Fruit fly (Drosophila melanogaster) whole organism, embryonic: ENCODE results near the gene CG8289.

ENCODE experiments used
- Atf3 ChIP-seq: fragments of 200-800 bp; sonication (Bioruptor generic); optimal IDR thresholded peaks from 3 replicates; lab custom pipeline; 2016; ENCODE audit warnings: missing biosample characterization, missing genetic modification characterization
- BtbVII ChIP-seq: fragments of 200-800 bp; sonication (Bioruptor generic); optimal IDR thresholded peaks from 3 replicates; lab custom pipeline; 2017; ENCODE audit warnings: missing biosample characterization, mild to moderate bottlenecking, missing genetic modification characterization
- CG10462 ChIP-seq: fragments of 200-800 bp; sonication (Bioruptor generic); optimal IDR thresholded peaks from 2 replicates; lab custom pipeline; 2016; ENCODE audit warnings: missing biosample characterization, missing genetic modification characterization
- CG1233 ChIP-seq: fragments of 200-800 bp; sonication (Bioruptor generic); optimal IDR thresholded peaks from 4 replicates; lab custom pipeline; 2018; ENCODE audit warnings: missing biosample characterization, mild to moderate bottlenecking, missing genetic modification characterization
- CG15011 ChIP-seq: fragments of 200-800 bp; sonication (Bioruptor generic); optimal IDR thresholded peaks from 3 replicates; lab custom pipeline; 2018; ENCODE audit warnings: missing biosample characterization, mild to moderate bottlenecking, missing genetic modification characterization
- CG15073 ChIP-seq: fragments of 200-800 bp; sonication (Bioruptor generic); optimal IDR thresholded peaks from 2 replicates; lab custom pipeline; 2016; ENCODE audit warnings: missing biosample characterization, missing genetic modification characterization
- CG15601 ChIP-seq: fragments of 200-800 bp; sonication (Bioruptor generic); optimal IDR thresholded peaks from 3 replicates; lab custom pipeline; 2019; ENCODE audit warnings: missing biosample characterization, mild to moderate bottlenecking, missing genetic modification characterization, moderate library complexity
- CG17361 ChIP-seq: fragments of 200-800 bp; sonication (Bioruptor generic); IDR thresholded peaks from 3 replicates; pipeline ENCODE4 v1.3.6; 2022; ENCODE audit warnings: missing biosample characterization, missing genetic modification characterization
- CG17829 ChIP-seq: fragments of 200-800 bp; optimal IDR thresholded peaks from 2 replicates; lab custom pipeline; 2019; ENCODE audit warnings: missing biosample characterization, mild to moderate bottlenecking, missing genetic modification characterization, moderate library complexity
- CG2889 ChIP-seq: fragments of 200-800 bp; sonication (Bioruptor generic); IDR thresholded peaks from 3 replicates; pipeline ENCODE4 v1.3.6; 2022; ENCODE audit warnings: missing biosample characterization, missing genetic modification characterization
- CG3847 ChIP-seq: fragments of 200-800 bp; sonication (Bioruptor generic); IDR thresholded peaks from 2 replicates; pipeline ENCODE4 v1.3.6; 2022; ENCODE audit warnings: missing biosample characterization, missing genetic modification characterization
- CG4404 ChIP-seq: fragments of 200-800 bp; sonication (Bioruptor generic); IDR thresholded peaks from 2 replicates; pipeline ENCODE4 v1.3.6; 2022; ENCODE audit warnings: missing biosample characterization, missing genetic modification characterization
- CG4617 ChIP-seq: fragments of 200-800 bp; sonication (Bioruptor generic); optimal IDR thresholded peaks from 3 replicates; lab custom pipeline; 2016; ENCODE audit warnings: missing biosample characterization, missing genetic modification characterization, borderline replicate concordance
- CG4730 ChIP-seq: fragments of 200-800 bp; sonication (Bioruptor generic); IDR thresholded peaks from 2 replicates; pipeline ENCODE4 v1.3.6; 2022; ENCODE audit warnings: missing biosample characterization, missing genetic modification characterization
- CG4820 ChIP-seq: fragments of 200-800 bp; sonication (Bioruptor generic); optimal IDR thresholded peaks from 3 replicates; lab custom pipeline; 2016; ENCODE audit warnings: missing biosample characterization, missing genetic modification characterization
- CG6683 ChIP-seq: fragments of 200-800 bp; sonication (Bioruptor generic); optimal IDR thresholded peaks from 2 replicates; lab custom pipeline; 2017; ENCODE audit warnings: missing biosample characterization, mild to moderate bottlenecking, missing genetic modification characterization, missing genetic modification reagents
- CG7372 ChIP-seq: fragments of 200-800 bp; sonication (Bioruptor generic); IDR thresholded peaks from 2 replicates; pipeline ENCODE4 v1.3.6; 2022; ENCODE audit warnings: missing biosample characterization, missing genetic modification characterization
- CG8359 ChIP-seq: fragments of 200-800 bp; sonication (Bioruptor generic); optimal IDR thresholded peaks from 2 replicates; lab custom pipeline; 2017; ENCODE audit warnings: missing biosample characterization, mild to moderate bottlenecking, missing genetic modification characterization, borderline replicate concordance
- E2f2 ChIP-seq: fragments of 200-800 bp; sonication (Bioruptor generic); IDR thresholded peaks from 2 replicates; pipeline ENCODE4 v1.3.6; 2022; ENCODE audit warnings: missing biosample characterization, missing genetic modification characterization
- Fer3 ChIP-seq: fragments of 200-800 bp; sonication (Bioruptor generic); optimal IDR thresholded peaks from 2 replicates; lab custom pipeline; 2018; ENCODE audit warnings: missing biosample characterization, mild to moderate bottlenecking, missing genetic modification characterization, moderate library complexity
- HLH3B ChIP-seq: fragments of 200-800 bp; sonication (Bioruptor generic); IDR thresholded peaks from 2 replicates; pipeline ENCODE4 v1.3.6; 2022; ENCODE audit warnings: missing biosample characterization, missing genetic modification characterization
- HLHmδ ChIP-seq: fragments of 200-800 bp; sonication (Bioruptor generic); optimal IDR thresholded peaks from 2 replicates; lab custom pipeline; 2018; ENCODE audit warnings: missing biosample characterization, mild to moderate bottlenecking, missing genetic modification characterization, moderate library complexity
- Hr78 ChIP-seq, 2 experiments: fragments of 200-800 bp in 1 of 2; fragments of >200 bp in 1 of 2; sonication (Bioruptor generic) in 1 of 2; optimal IDR thresholded peaks; 2 replicates each; lab custom pipeline; 2017 to 2019; ENCODE audit warnings: missing biosample characterization in 2 of 2, missing genetic modification characterization in 2 of 2, mild to moderate bottlenecking in 1 of 2, moderate library complexity in 1 of 2
- MTF-1 ChIP-seq: fragments of 200-800 bp; sonication (Bioruptor generic); optimal IDR thresholded peaks from 2 replicates; lab custom pipeline; 2018; ENCODE audit warnings: missing biosample characterization, mild to moderate bottlenecking, missing genetic modification characterization, borderline replicate concordance
- Max ChIP-seq: fragments of 200-800 bp; sonication (Bioruptor generic); optimal IDR thresholded peaks from 2 replicates; lab custom pipeline; 2016; ENCODE audit warnings: missing biosample characterization, mild to moderate bottlenecking, missing genetic modification characterization
- NC2β ChIP-seq: fragments of 200-800 bp; sonication (Bioruptor generic); optimal IDR thresholded peaks from 2 replicates; lab custom pipeline; 2016; ENCODE audit warnings: missing biosample characterization, missing genetic modification characterization
- Nf-YC ChIP-seq: fragments of 200-800 bp; optimal IDR thresholded peaks from 3 replicates; lab custom pipeline; 2019; ENCODE audit warnings: missing biosample characterization, mild to moderate bottlenecking, missing genetic modification characterization, moderate library complexity
- Poxn ChIP-seq: fragments of 200-800 bp; sonication (Bioruptor generic); IDR thresholded peaks from 2 replicates; pipeline ENCODE4 v1.3.6; 2022; ENCODE audit warnings: missing biosample characterization, missing genetic modification characterization
- Ptx1 ChIP-seq: fragments of 200-800 bp; sonication (Bioruptor generic); IDR thresholded peaks from 2 replicates; pipeline ENCODE4 v1.3.6; 2022; ENCODE audit warnings: missing biosample characterization, missing genetic modification characterization
- Scr ChIP-seq: fragments of 200-800 bp; sonication (Bioruptor generic); IDR thresholded peaks from 2 replicates; pipeline ENCODE4 v1.3.6; 2022; ENCODE audit warnings: missing biosample characterization, missing genetic modification characterization; ENCODE audit not compliant: partially characterized antibody
- Sox100B ChIP-seq: fragments of 200-800 bp; sonication (Bioruptor generic); optimal IDR thresholded peaks from 3 replicates; lab custom pipeline; 2018; ENCODE audit warnings: missing biosample characterization, mild to moderate bottlenecking, missing genetic modification characterization
- ab ChIP-seq: fragments of 200-800 bp; sonication (Bioruptor generic); optimal IDR thresholded peaks from 2 replicates; lab custom pipeline; 2016; ENCODE audit warnings: missing biosample characterization, missing genetic modification characterization
- az2 ChIP-seq: fragments of 200-800 bp; sonication (Bioruptor generic); optimal IDR thresholded peaks from 3 replicates; lab custom pipeline; 2016; ENCODE audit warnings: missing biosample characterization, missing genetic modification characterization
- br ChIP-seq: fragments of >200 bp; optimal IDR thresholded peaks from 2 replicates; lab custom pipeline; 2017
- chn ChIP-seq: fragments of 200-800 bp; sonication (Bioruptor generic); optimal IDR thresholded peaks from 2 replicates; lab custom pipeline; 2016; ENCODE audit warnings: missing biosample characterization, missing genetic modification characterization
- dan ChIP-seq: fragments of 200-800 bp; sonication (Bioruptor generic); IDR thresholded peaks from 2 replicates; pipeline ENCODE4 v1.3.6; 2022; ENCODE audit warnings: missing biosample characterization, missing genetic modification characterization
- dimm ChIP-seq: fragments of 200-800 bp; sonication (Bioruptor generic); IDR thresholded peaks from 2 replicates; pipeline ENCODE4 v1.3.6; 2022; ENCODE audit warnings: missing biosample characterization, missing genetic modification characterization
- eve ChIP-seq, 2 experiments: fragments of >200 bp; optimal IDR thresholded peaks; 2 replicates each; lab custom pipeline; 2017; ENCODE audit warnings: missing biosample characterization in 2 of 2, missing genetic modification characterization in 2 of 2
- gro ChIP-seq: fragments of 200-800 bp; sonication (Bioruptor generic); optimal IDR thresholded peaks from 2 replicates; lab custom pipeline; 2016; ENCODE audit warnings: missing biosample characterization, missing genetic modification characterization
- h ChIP-seq: fragments of >200 bp; optimal IDR thresholded peaks from 2 replicates; lab custom pipeline; 2017
- hkb ChIP-seq, 2 experiments: fragments of 200-800 bp in 1 of 2; fragments of >200 bp in 1 of 2; sonication (Bioruptor generic) in 1 of 2; IDR thresholded peaks in 1 of 2; optimal IDR thresholded peaks in 1 of 2; 2 replicates each; pipeline versions ENCODE4 v1.3.6 to Lab custom; 2017 to 2022; ENCODE audit warnings: missing biosample characterization in 1 of 2, missing genetic modification characterization in 1 of 2
- nom ChIP-seq: fragments of 200-800 bp; sonication (Bioruptor generic); optimal IDR thresholded peaks from 2 replicates; lab custom pipeline; 2017; ENCODE audit warnings: missing biosample characterization, missing genetic modification characterization, mild to moderate bottlenecking, moderate library complexity, missing genetic modification reagents
- prd ChIP-seq, 3 experiments: fragments of >200 bp in 2 of 3; fragments of 200-800 bp in 1 of 3; sonication (Bioruptor generic) in 1 of 3; optimal IDR thresholded peaks in 2 of 3; IDR thresholded peaks in 1 of 3; 2 replicates in 2 of 3; 3 replicates in 1 of 3; pipeline versions ENCODE4 v1.3.6 to Lab custom; 2017 to 2022; ENCODE audit warnings: missing biosample characterization in 1 of 3, missing genetic modification characterization in 1 of 3
- pzg ChIP-seq: fragments of 200-800 bp; sonication (Bioruptor generic); optimal IDR thresholded peaks from 3 replicates; lab custom pipeline; 2018; ENCODE audit warnings: missing biosample characterization, mild to moderate bottlenecking, missing genetic modification characterization, moderate library complexity
- ranshi ChIP-seq: fragments of 200-800 bp; sonication (Bioruptor generic); IDR thresholded peaks from 2 replicates; pipeline ENCODE4 v1.3.6; 2022; ENCODE audit warnings: missing biosample characterization, missing genetic modification characterization
- repo ChIP-seq: fragments of 200-800 bp; sonication (Bioruptor generic); optimal IDR thresholded peaks from 2 replicates; lab custom pipeline; 2016; ENCODE audit warnings: missing biosample characterization, missing genetic modification characterization
- shn ChIP-seq: fragments of 200-800 bp; sonication (Bioruptor generic); optimal IDR thresholded peaks from 3 replicates; lab custom pipeline; 2016; ENCODE audit warnings: missing biosample characterization, missing genetic modification characterization
- sisA ChIP-seq: fragments of 200-800 bp; sonication (Bioruptor generic); IDR thresholded peaks from 2 replicates; pipeline ENCODE4 v1.3.6; 2022; ENCODE audit warnings: missing biosample characterization, missing genetic modification characterization
- tio ChIP-seq: fragments of 200-800 bp; sonication (Bioruptor generic); optimal IDR thresholded peaks from 2 replicates; lab custom pipeline; 2017; ENCODE audit warnings: missing biosample characterization, missing genetic modification characterization, inconsistent platforms
- usp ChIP-seq: fragments of >200 bp; optimal IDR thresholded peaks from 2 replicates; lab custom pipeline; 2017; ENCODE audit warnings: missing biosample characterization, missing genetic modification characterization

Gene CG8289

DNA sequence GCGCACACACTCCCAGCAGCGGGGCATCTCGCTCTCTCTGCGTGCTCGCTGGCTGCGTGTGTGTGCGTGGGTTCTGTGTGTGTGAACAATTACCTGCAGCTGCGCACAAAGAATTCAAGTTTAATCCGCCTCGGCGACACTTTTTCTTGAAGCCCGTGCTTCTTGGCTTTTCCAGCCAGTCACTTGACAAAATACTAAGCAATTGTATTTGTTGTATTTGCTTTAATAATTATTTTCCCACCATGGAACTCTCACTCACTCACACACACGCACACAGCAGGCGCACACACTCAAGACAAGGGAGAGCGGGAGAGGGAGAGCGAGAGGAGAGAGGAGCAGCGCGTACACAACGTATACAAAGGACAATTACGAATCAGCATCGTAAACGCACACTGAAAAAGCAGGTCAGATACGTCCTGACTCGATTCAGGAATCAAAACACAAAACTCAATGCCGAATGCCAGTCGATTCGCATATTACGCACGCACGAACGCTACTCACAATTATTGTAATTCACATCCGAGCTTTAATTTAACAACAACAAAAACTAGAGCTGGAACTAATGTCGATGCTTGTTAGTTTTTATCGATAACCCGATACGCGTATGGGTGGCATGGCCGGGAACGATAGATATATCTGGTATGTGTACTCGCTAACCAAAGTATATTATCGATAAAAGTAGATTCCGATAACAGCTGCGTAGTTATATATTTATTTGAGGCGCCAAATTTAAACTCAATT is 16.3 kb upstream of the CG8289 start, which contains the start of gene RhoGAPp190 (continued):
- TF ChIP-seq CG4730 (GFP tag; lab: Robert Waterston, UW), result no peak
- no peak for TF ChIP-seq ab
- TF ChIP-seq nom (GFP tag; lab: Kevin White, UChicago), result peak; percentile 11
- TF ChIP-seq CG3847 (GFP tag; lab: Robert Waterston, UW), result no peak
- TF ChIP-seq Max (GFP tag; lab: Kevin White, UChicago), result no peak
- TF ChIP-seq br (lab: Kevin White, UChicago), result no peak
- TF ChIP-seq dimm (GFP tag; lab: Robert Waterston, UW), result no peak
- no peak for TF ChIP-seq MTF-1 (GFP tag; lab: Kevin White, UChicago)
- no peak for TF ChIP-seq Fer3 (tag; lab: Kevin White, UChicago)
- no peak for TF ChIP-seq eve (GFP tag; optimal IDR thresholded peaks at IDR 0.05; lab: Kevin White, UChicago)
- TF ChIP-seq CG17829 (tag; lab: Kevin White, UChicago), result peak; percentile 39
- TF ChIP-seq Atf3, result no peak
- no peak for TF ChIP-seq CG8359 (GFP tag; lab: Kevin White, UChicago)
- peak; percentile 28 for TF ChIP-seq Nf-YC (tag; lab: Kevin White, UChicago)
- no peak for TF ChIP-seq CG15073 (GFP tag; lab: Kevin White, UChicago)
- no peak for TF ChIP-seq Hr78 (GFP tag; optimal IDR thresholded peaks at IDR 0.05; lab: Kevin White, UChicago)
- no peak for TF ChIP-seq prd (optimal IDR thresholded peaks at IDR 0.05; lab: Kevin White, UChicago)
- TF ChIP-seq prd (GFP tag; IDR thresholded peaks at IDR 0.05; lab: Robert Waterston, UW), result no peak
- no peak for TF ChIP-seq BtbVII (GFP tag; lab: Kevin White, UChicago)
- TF ChIP-seq repo (GFP tag; lab: Kevin White, UChicago), result no peak
- peak; percentile 82 for TF ChIP-seq Scr (GFP tag; lab: Robert Waterston, UW)
- TF ChIP-seq CG2889 (GFP tag; lab: Robert Waterston, UW), result no peak
- TF ChIP-seq dan (GFP tag; lab: Robert Waterston, UW), result no peak
- peak; percentile 50 for TF ChIP-seq CG15601 (tag; lab: Kevin White, UChicago)
- no peak for TF ChIP-seq CG1233
- no peak for TF ChIP-seq CG6683 (GFP tag; lab: Kevin White, UChicago)
- 0 out of 2 replicates have a peak, but pooled peaks have one; percentile 13 for TF ChIP-seq HLH3B (GFP tag; lab: Robert Waterston, UW)
- TF ChIP-seq tio, result no peak
- no peak for TF ChIP-seq CG10462 (GFP tag; lab: Kevin White, UChicago)
- TF ChIP-seq sisA (GFP tag; lab: Robert Waterston, UW), result no peak
- no peak for TF ChIP-seq NC2β
- no peak for TF ChIP-seq Poxn (GFP tag; lab: Robert Waterston, UW)
- TF ChIP-seq CG17361 (GFP tag; lab: Robert Waterston, UW), result no peak
- no peak for TF ChIP-seq HLHmδ (GFP tag; lab: Kevin White, UChicago)
- TF ChIP-seq CG7372 (GFP tag; lab: Robert Waterston, UW), result no peak
- TF ChIP-seq h (lab: Kevin White, UChicago), result no peak
- no peak for TF ChIP-seq az2 (GFP tag; lab: Kevin White, UChicago)
- peak; percentile 91 for TF ChIP-seq pzg (GFP tag; lab: Kevin White, UChicago)
- no peak for TF ChIP-seq shn (GFP tag; lab: Kevin White, UChicago)
- no peak for TF ChIP-seq ranshi (GFP tag; lab: Robert Waterston, UW)
- peak; percentile 78 for TF ChIP-seq CG4617
- no peak for TF ChIP-seq hkb (optimal IDR thresholded peaks at IDR 0.05; lab: Kevin White, UChicago)
- TF ChIP-seq hkb (GFP tag; IDR thresholded peaks at IDR 0.05; lab: Robert Waterston, UW), result no peak
- TF ChIP-seq Sox100B (GFP tag; lab: Kevin White, UChicago), result no peak
- TF ChIP-seq usp (GFP tag; lab: Kevin White, UChicago), result no peak
- TF ChIP-seq chn (GFP tag; lab: Kevin White, UChicago), result no peak
- no peak for TF ChIP-seq Ptx1 (GFP tag; lab: Robert Waterston, UW)
- peak; percentile 93 for TF ChIP-seq E2f2 (GFP tag; lab: Robert Waterston, UW)
- TF ChIP-seq CG15011 (GFP tag; lab: Kevin White, UChicago), result no peak
- no peak for TF ChIP-seq CG4820 (GFP tag; lab: Kevin White, UChicago)
- TF ChIP-seq CG4404 (GFP tag; lab: Robert Waterston, UW), result no peak
- no peak for TF ChIP-seq gro
